Fruit fly (Drosophila melanogaster) whole organism, wandering third instar larva: ENCODE data around the gene LeuRS-m.

Source experiments
- Abd-B ChIP-seq: fragments of >200 bp; optimal IDR thresholded peaks from 2 replicates; lab custom pipeline; 2017; ENCODE audit warnings: missing biosample characterization, missing genetic modification characterization
- CG32264 ChIP-seq: fragments of 200-800 bp; sonication (Bioruptor generic); optimal IDR thresholded peaks from 2 replicates; lab custom pipeline; 2016; ENCODE audit warnings: missing biosample characterization, missing genetic modification characterization
- CG9705 ChIP-seq: fragments of 200-800 bp; sonication (Bioruptor generic); optimal IDR thresholded peaks from 2 replicates; lab custom pipeline; 2018; ENCODE audit warnings: missing biosample characterization, mild to moderate bottlenecking, missing genetic modification characterization
- CrebA ChIP-seq: fragments of 200-800 bp; sonication (Bioruptor generic); optimal IDR thresholded peaks from 2 replicates; lab custom pipeline; 2016; ENCODE audit warnings: missing biosample characterization, mild to moderate bottlenecking, missing genetic modification characterization, borderline replicate concordance
- Dfd ChIP-seq: fragments of >200 bp; optimal IDR thresholded peaks from 2 replicates; lab custom pipeline; 2017; ENCODE audit warnings: missing biosample characterization, missing genetic modification characterization
- Dif ChIP-seq: fragments of 200-275, 200-300 bp; sonication (Bioruptor generic); optimal IDR thresholded peaks from 2 replicates; lab custom pipeline; 2018; ENCODE audit warnings: missing biosample characterization, missing genetic modification characterization; ENCODE audit not compliant: partially characterized antibody
- GATAd ChIP-seq: sonication (Bioruptor generic); optimal IDR thresholded peaks from 2 replicates; lab custom pipeline; 2016; ENCODE audit warnings: missing biosample characterization, missing genetic modification characterization
- HLH106 ChIP-seq: fragments of 200-800 bp; optimal IDR thresholded peaks from 3 replicates; lab custom pipeline; 2019; ENCODE audit warnings: missing biosample characterization, mild to moderate bottlenecking, missing genetic modification characterization, moderate library complexity
- Hnf4 ChIP-seq: fragments of 200-800 bp; sonication (Bioruptor generic); optimal IDR thresholded peaks from 2 replicates; lab custom pipeline; 2016; ENCODE audit warnings: missing biosample characterization, mild to moderate bottlenecking, missing genetic modification characterization
- Hr78 ChIP-seq: fragments of >200 bp; optimal IDR thresholded peaks from 2 replicates; lab custom pipeline; 2017; ENCODE audit warnings: missing biosample characterization, missing genetic modification characterization
- Hr83 ChIP-seq: fragments of 200-300 bp; sonication (Bioruptor generic); optimal IDR thresholded peaks from 2 replicates; lab custom pipeline; 2016; ENCODE audit warnings: missing biosample characterization, mild to moderate bottlenecking, missing genetic modification characterization, moderate library complexity; ENCODE audit not compliant: poor library complexity, severe bottlenecking
- Jra ChIP-seq: sonication (Bioruptor generic); optimal IDR thresholded peaks from 2 replicates; lab custom pipeline; 2016; ENCODE audit warnings: missing biosample characterization, missing genetic modification characterization
- Mio ChIP-seq: sonication (Bioruptor generic); optimal IDR thresholded peaks from 2 replicates; lab custom pipeline; 2016; ENCODE audit warnings: missing biosample characterization, missing genetic modification characterization
- Myc ChIP-seq: fragments of >200 bp; optimal IDR thresholded peaks from 2 replicates; lab custom pipeline; 2017
- N ChIP-seq: fragments of >200 bp; optimal IDR thresholded peaks from 2 replicates; lab custom pipeline; 2018; ENCODE audit warnings: missing biosample characterization, missing external identifiers, missing genetic modification characterization
- OdsH ChIP-seq: fragments of 200-800 bp; sonication (Bioruptor generic); optimal IDR thresholded peaks from 2 replicates; lab custom pipeline; 2016; ENCODE audit warnings: missing biosample characterization, mild to moderate bottlenecking, missing genetic modification characterization
- Rel ChIP-seq, 2 experiments: fragments of 200-800 bp; sonication (Bioruptor generic) in 1 of 2; optimal IDR thresholded peaks; 2 replicates in 1 of 2; 3 replicates in 1 of 2; lab custom pipeline; 2016 to 2019; ENCODE audit warnings: mild to moderate bottlenecking in 2 of 2, missing biosample characterization in 2 of 2, missing genetic modification characterization in 2 of 2, moderate library complexity in 1 of 2
- Sp1 ChIP-seq: fragments of 200-800 bp; sonication (Bioruptor generic); optimal IDR thresholded peaks from 3 replicates; lab custom pipeline; 2019; ENCODE audit warnings: missing biosample characterization, mild to moderate bottlenecking, missing genetic modification characterization, moderate library complexity
- Vsx2 ChIP-seq: fragments of 200-300, 225-300 bp; sonication (Bioruptor generic); optimal IDR thresholded peaks from 2 replicates; lab custom pipeline; 2018; ENCODE audit warnings: missing biosample characterization, missing genetic modification characterization; ENCODE audit not compliant: partially characterized antibody
- br ChIP-seq: fragments of 200-800 bp; sonication (Bioruptor generic); optimal IDR thresholded peaks from 2 replicates; lab custom pipeline; 2016; ENCODE audit warnings: missing biosample characterization, missing genetic modification characterization
- brk ChIP-seq: fragments of 200-800 bp; sonication (Bioruptor generic); optimal IDR thresholded peaks from 2 replicates; lab custom pipeline; 2016; ENCODE audit warnings: missing biosample characterization, mild to moderate bottlenecking, missing genetic modification characterization
- dl ChIP-seq, 2 experiments: fragments of 175-275, 200-275 bp in 1 of 2; fragments of 200-275 bp in 1 of 2; sonication (Bioruptor generic); optimal IDR thresholded peaks; lab custom pipeline; 2018; ENCODE audit warnings: mild to moderate bottlenecking in 2 of 2, missing biosample characterization in 2 of 2, missing genetic modification characterization in 2 of 2, moderate library complexity in 2 of 2; ENCODE audit not compliant: partially characterized antibody in 2 of 2, insufficient read depth in 1 of 2
- dmrt93B ChIP-seq: fragments of 200-800 bp; sonication (Bioruptor generic); optimal IDR thresholded peaks from 2 replicates; lab custom pipeline; 2018; ENCODE audit warnings: missing biosample characterization, mild to moderate bottlenecking, missing genetic modification characterization
- dsf ChIP-seq: sonication (Bioruptor generic); optimal IDR thresholded peaks from 2 replicates; lab custom pipeline; 2016; ENCODE audit warnings: missing biosample characterization, missing genetic modification characterization, borderline replicate concordance
- ey ChIP-seq: fragments of 200-800 bp; sonication (Bioruptor generic); optimal IDR thresholded peaks from 2 replicates; lab custom pipeline; 2016; ENCODE audit warnings: missing biosample characterization, missing genetic modification characterization
- foxo ChIP-seq, 2 experiments: fragments of 200-800 bp; sonication (Bioruptor generic); optimal IDR thresholded peaks; 2 replicates in 1 of 2; 3 replicates in 1 of 2; lab custom pipeline; 2016 to 2017; ENCODE audit warnings: missing biosample characterization in 2 of 2, missing genetic modification characterization in 2 of 2
- fru ChIP-seq: fragments of 200-800 bp; sonication (Bioruptor generic); optimal IDR thresholded peaks from 3 replicates; lab custom pipeline; 2016; ENCODE audit warnings: missing biosample characterization, mild to moderate bottlenecking, missing genetic modification characterization
- h ChIP-seq: fragments of 200-800 bp; sonication (Bioruptor generic); optimal IDR thresholded peaks from 3 replicates; lab custom pipeline; 2016; ENCODE audit warnings: missing biosample characterization, mild to moderate bottlenecking, missing genetic modification characterization
- jim ChIP-seq: fragments of 175-275, 200-325 bp; sonication (Bioruptor generic); optimal IDR thresholded peaks from 2 replicates; lab custom pipeline; 2016; ENCODE audit warnings: missing biosample characterization, mild to moderate bottlenecking, missing genetic modification characterization
- lola ChIP-seq: fragments of >200 bp; optimal IDR thresholded peaks from 2 replicates; lab custom pipeline; 2017; ENCODE audit warnings: missing biosample characterization, missing genetic modification characterization
- pan ChIP-seq: fragments of >200 bp; optimal IDR thresholded peaks from 2 replicates; lab custom pipeline; 2017
- psq ChIP-seq: fragments of 200-800 bp; sonication (Bioruptor generic); optimal IDR thresholded peaks from 3 replicates; lab custom pipeline; 2017; ENCODE audit warnings: missing biosample characterization, mild to moderate bottlenecking, missing genetic modification characterization, moderate library complexity
- rgr ChIP-seq: fragments of 200-800 bp; sonication (Bioruptor generic); optimal IDR thresholded peaks from 3 replicates; lab custom pipeline; 2016; ENCODE audit warnings: missing biosample characterization, mild to moderate bottlenecking, missing genetic modification characterization
- sage ChIP-seq: fragments of 200-800 bp; sonication (Bioruptor generic); optimal IDR thresholded peaks from 2 replicates; lab custom pipeline; 2016; ENCODE audit warnings: missing biosample characterization, mild to moderate bottlenecking, missing genetic modification characterization
- sv ChIP-seq: fragments of 200-800 bp; sonication (Bioruptor generic); optimal IDR thresholded peaks from 3 replicates; lab custom pipeline; 2016; ENCODE audit warnings: missing biosample characterization, missing genetic modification characterization
- tai ChIP-seq: sonication (Bioruptor generic); optimal IDR thresholded peaks from 2 replicates; lab custom pipeline; 2016; ENCODE audit warnings: missing biosample characterization, missing genetic modification characterization
- usp ChIP-seq: fragments of >200 bp; optimal IDR thresholded peaks from 2 replicates; lab custom pipeline; 2017; ENCODE audit warnings: missing biosample characterization, missing genetic modification characterization
- woc ChIP-seq: sonication (Bioruptor generic); optimal IDR thresholded peaks from 2 replicates; lab custom pipeline; 2016; ENCODE audit warnings: missing biosample characterization, mild to moderate bottlenecking, missing genetic modification characterization

Gene LeuRS-m

DNA sequence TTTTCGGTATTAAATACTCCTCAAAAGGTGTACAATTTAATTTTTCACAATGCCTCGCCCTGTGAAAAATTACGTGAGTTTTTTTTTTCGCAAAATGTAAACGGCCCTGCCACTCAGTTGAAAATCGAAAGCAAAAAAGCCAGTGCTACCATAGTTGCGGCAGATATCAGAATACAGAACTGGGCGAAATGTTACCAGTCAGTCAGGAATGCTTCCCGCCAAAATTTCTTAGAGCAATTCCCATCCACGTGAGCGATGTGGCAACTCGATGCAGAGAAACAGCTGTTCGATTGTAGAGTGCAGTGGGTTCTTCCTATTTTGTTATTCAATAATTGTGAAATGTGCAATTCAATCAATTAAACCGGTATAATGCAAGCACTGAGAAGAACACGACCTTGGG is at the start of gene LeuRS-m, which contains the start of gene Dhc64C:
TSS of gene LeuRS-m (plus strand) at position 270 of the 400 bp plus-strand sequence.
TSS of gene Dhc64C (minus strand) at position 104 of the 400 bp plus-strand sequence.
- TF ChIP-seq Myc (lab: Kevin White, UChicago) (no peak), sage (GFP tag; lab: Kevin White, UChicago) (no peak), brk (no peak), Rel (GFP tag; optimal IDR thresholded peaks at IDR 0.05; lab: Kevin White, UChicago) (no peak), Rel (tag; optimal IDR thresholded peaks at IDR 0.05; lab: Kevin White, UChicago) (peak; percentile 74), Abd-B (GFP tag; lab: Kevin White, UChicago) (no peak), usp (no peak), Mio (no peak), N (GFP tag; lab: Kevin White, UChicago) (no peak), CrebA (GFP tag; lab: Kevin White, UChicago) (no peak), HLH106 (tag; lab: Kevin White, UChicago) (peak; percentile 39), foxo (GFP tag; optimal IDR thresholded peaks at IDR 0.05; lab: Kevin White, UChicago) (peak in 1 of 2 experiments; percentile 54), dl (GFP tag; optimal IDR thresholded peaks at IDR 0.05; lab: Kevin White, UChicago; ENCODE audit: insufficient read depth in 1 of 2, partially characterized antibody in 2 of 2) (no peak), fru (GFP tag; lab: Kevin White, UChicago) (no peak), Hr83 (GFP tag; lab: Kevin White, UChicago) (peak; percentile 49), jim (GFP tag; lab: Kevin White, UChicago) (peak; percentile 19), pan (lab: Kevin White, UChicago) (no peak), Hr78 (GFP tag; lab: Kevin White, UChicago) (no peak), rgr (GFP tag; lab: Kevin White, UChicago) (peak; percentile 52), Jra (no peak), lola (GFP tag; lab: Kevin White, UChicago) (no peak), Dfd (no peak), CG32264 (no peak), sv (no peak), Sp1 (GFP tag; lab: Kevin White, UChicago) (peak; percentile 20), dmrt93B (no peak), dsf (GFP tag; lab: Kevin White, UChicago) (no peak), h (GFP tag; lab: Kevin White, UChicago) (peak; percentile 57), Dif (GFP tag; lab: Kevin White, UChicago) (no peak), woc (GFP tag; lab: Kevin White, UChicago) (no peak), OdsH (GFP tag; lab: Kevin White, UChicago) (no peak), Vsx2 (GFP tag; lab: Kevin White, UChicago) (no peak), CG9705 (GFP tag; lab: Kevin White, UChicago) (peak; percentile 5), GATAd (GFP tag; lab: Kevin White, UChicago) (peak; percentile 8), Hnf4 (GFP tag; lab: Kevin White, UChicago) (no peak), tai (GFP tag; lab: Kevin White, UChicago) (no peak), ey (peak; percentile 46), br (GFP tag; lab: Kevin White, UChicago) (peak; percentile 42), psq (GFP tag; lab: Kevin White, UChicago) (no peak)

DNA sequence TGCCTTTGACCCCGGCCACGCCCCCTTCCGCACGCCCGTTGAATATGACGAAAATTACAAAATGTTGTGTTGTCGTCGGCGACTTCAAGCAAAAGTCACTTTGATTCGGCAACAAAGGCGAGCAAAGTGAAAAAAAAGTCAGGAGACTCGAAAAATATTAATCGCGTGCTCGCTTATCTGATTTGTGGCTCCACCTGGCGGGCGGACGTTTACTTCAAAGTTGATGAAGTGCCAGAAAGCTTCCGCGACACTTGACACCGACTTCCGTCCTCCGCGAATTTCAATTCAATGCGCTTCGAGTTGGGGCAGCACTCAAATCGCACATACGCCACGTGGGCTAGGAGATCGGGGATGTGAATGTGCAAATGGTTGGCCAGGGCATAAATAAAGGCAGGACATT is 49.2 kb upstream of the LeuRS-m start:
- no peak for TF ChIP-seq tai (GFP tag; lab: Kevin White, UChicago)

DNA sequence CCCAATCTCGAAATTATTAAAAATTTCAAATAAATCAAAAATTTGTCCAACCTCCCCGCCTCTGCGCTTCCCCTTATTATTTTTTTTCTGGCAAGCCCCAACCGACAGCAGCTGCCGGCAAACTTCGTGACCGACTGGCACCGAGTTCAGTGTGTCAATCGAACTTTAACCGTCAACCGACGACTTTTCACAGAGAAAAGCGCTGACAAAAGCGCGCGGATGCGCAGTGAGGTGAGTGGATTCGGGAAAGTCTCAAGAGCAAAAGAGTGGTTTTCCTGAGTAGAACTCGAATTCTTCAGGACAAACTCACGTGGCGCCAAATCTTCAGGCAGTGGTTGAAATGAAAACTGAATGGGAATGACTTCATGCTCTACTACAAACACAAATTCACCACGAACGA is 25.0 kb upstream of the LeuRS-m start:
- TF ChIP-seq Abd-B (GFP tag; lab: Kevin White, UChicago), result no peak
- no peak for TF ChIP-seq Dif (GFP tag; lab: Kevin White, UChicago)
- TF ChIP-seq Vsx2 (GFP tag; lab: Kevin White, UChicago), result no peak
- TF ChIP-seq psq (GFP tag; lab: Kevin White, UChicago), result no peak
- no peak for TF ChIP-seq Rel (GFP tag; optimal IDR thresholded peaks at IDR 0.05; lab: Kevin White, UChicago)
- no peak for TF ChIP-seq Rel (tag; optimal IDR thresholded peaks at IDR 0.05; lab: Kevin White, UChicago)
- TF ChIP-seq jim (GFP tag; lab: Kevin White, UChicago), result no peak
- no peak for TF ChIP-seq lola (GFP tag; lab: Kevin White, UChicago)
- no peak for TF ChIP-seq pan (lab: Kevin White, UChicago)
- no peak for TF ChIP-seq sage (GFP tag; lab: Kevin White, UChicago)
- TF ChIP-seq Sp1 (GFP tag; lab: Kevin White, UChicago), result no peak
- no peak for TF ChIP-seq fru (GFP tag; lab: Kevin White, UChicago)
- no peak for TF ChIP-seq OdsH (GFP tag; lab: Kevin White, UChicago)
- TF ChIP-seq CG9705 (GFP tag; lab: Kevin White, UChicago), result no peak
- TF ChIP-seq ey, result no peak
- TF ChIP-seq Hnf4 (GFP tag; lab: Kevin White, UChicago), result no peak
- TF ChIP-seq, all 38 proteins: peak for 0
